Worm (Caenorhabditis elegans) whole organism, L2 larva: ENCODE data around the gene cyn-10.

Experiments used
- aly-2 ChIP-seq: fragments of 150-350 bp; optimal IDR thresholded peaks from 2 replicates; lab custom pipeline; 2014; ENCODE audit warnings: missing biosample characterization, missing genetic modification characterization
- ama-1 ChIP-seq: fragments of 150-350 bp; optimal IDR thresholded peaks from 2 replicates; lab custom pipeline; 2018; ENCODE audit warnings: inconsistent platforms
- fos-1 ChIP-seq: fragments of 150-350 bp; optimal IDR thresholded peaks from 2 replicates; lab custom pipeline; 2014; ENCODE audit warnings: missing biosample characterization, missing genetic modification characterization
- nhr-10 ChIP-seq: sonication (generic microtip); optimal IDR thresholded peaks from 2 replicates; lab custom pipeline; 2017; ENCODE audit warnings: missing biosample characterization, missing genetic modification characterization
- nhr-11 ChIP-seq: fragments of 150-350 bp; optimal IDR thresholded peaks from 2 replicates; lab custom pipeline; 2014; ENCODE audit warnings: missing biosample characterization, missing genetic modification characterization
- nhr-25 ChIP-seq: fragments of 150-350 bp; sonication (generic microtip); optimal IDR thresholded peaks from 3 replicates; lab custom pipeline; 2014; ENCODE audit warnings: missing biosample characterization, missing genetic modification characterization
- peb-1 ChIP-seq: fragments of 150-350 bp; optimal IDR thresholded peaks from 2 replicates; lab custom pipeline; 2014; ENCODE audit warnings: missing biosample characterization, missing genetic modification characterization
- sma-9 ChIP-seq, 2 experiments: fragments of 150-350 bp in 1 of 2; sonication (generic microtip) in 1 of 2; optimal IDR thresholded peaks; 2 replicates each; lab custom pipeline; 2014 to 2016; ENCODE audit warnings: missing genetic modification characterization in 2 of 2, mild to moderate bottlenecking in 1 of 2, missing biosample characterization in 1 of 2, missing compliant biosample characterization in 1 of 2, missing genetic modification reagents in 1 of 2, moderate library complexity in 1 of 2
- unc-39 ChIP-seq: fragments of 150-350 bp; optimal IDR thresholded peaks from 2 replicates; lab custom pipeline; 2014; ENCODE audit warnings: missing biosample characterization, missing genetic modification characterization
- unc-62 ChIP-seq: fragments of 150-350 bp; optimal IDR thresholded peaks from 2 replicates; lab custom pipeline; 2014; ENCODE audit warnings: missing biosample characterization, missing genetic modification reagents, missing genetic modification characterization
- zag-1 ChIP-seq: fragments of 150-350 bp; optimal IDR thresholded peaks from 2 replicates; lab custom pipeline; 2014; ENCODE audit warnings: missing biosample characterization, missing genetic modification characterization
- ztf-4 ChIP-seq: fragments of 150-350 bp; optimal IDR thresholded peaks from 2 replicates; lab custom pipeline; 2014; ENCODE audit warnings: missing biosample characterization, missing genetic modification characterization

DNA sequence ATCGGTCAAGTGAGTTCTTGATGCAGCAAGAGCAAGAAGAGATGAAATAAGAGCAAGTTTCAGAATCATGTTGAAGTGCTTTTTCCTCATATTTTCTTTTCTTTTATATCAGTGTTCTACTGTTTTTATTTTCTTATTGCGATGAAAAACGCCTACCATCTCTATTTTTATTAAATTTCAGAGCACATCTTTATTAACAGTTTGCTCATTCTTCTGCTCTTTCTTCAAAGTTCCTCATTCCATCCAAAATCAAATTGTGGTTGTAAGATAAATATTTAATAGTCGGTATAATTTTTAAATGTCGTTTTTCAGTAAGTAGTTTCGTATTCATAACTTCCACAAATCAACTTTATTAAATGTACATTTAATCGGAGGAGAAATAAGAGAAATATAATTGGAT lies 40.7 kb downstream of the cyn-10 start, which contains the start of gene C44B7.5:
- TF ChIP-seq aly-2 (no peak), peb-1 (tag; lab: Kevin White, UChicago) (no peak), nhr-11 (tag; lab: Kevin White, UChicago) (no peak), nhr-10 (tag; lab: Kevin White, UChicago) (no peak), unc-62 (GFP tag; lab: Kevin White, UChicago) (no peak), ama-1 (no peak), zag-1 (no peak), ztf-4 (no peak), nhr-25 (tag; lab: Kevin White, UChicago) (no peak), fos-1 (tag; lab: Kevin White, UChicago) (no peak), sma-9 (GFP tag; optimal IDR thresholded peaks at IDR 0.05; lab: Kevin White, UChicago) (no peak), sma-9 (tag; optimal IDR thresholded peaks at IDR 0.05; lab: Kevin White, UChicago) (no peak), unc-39 (tag; lab: Kevin White, UChicago) (no peak)
